Fruit fly (Drosophila melanogaster): ENCODE data around the gene okr.

Gene okr

DNA sequence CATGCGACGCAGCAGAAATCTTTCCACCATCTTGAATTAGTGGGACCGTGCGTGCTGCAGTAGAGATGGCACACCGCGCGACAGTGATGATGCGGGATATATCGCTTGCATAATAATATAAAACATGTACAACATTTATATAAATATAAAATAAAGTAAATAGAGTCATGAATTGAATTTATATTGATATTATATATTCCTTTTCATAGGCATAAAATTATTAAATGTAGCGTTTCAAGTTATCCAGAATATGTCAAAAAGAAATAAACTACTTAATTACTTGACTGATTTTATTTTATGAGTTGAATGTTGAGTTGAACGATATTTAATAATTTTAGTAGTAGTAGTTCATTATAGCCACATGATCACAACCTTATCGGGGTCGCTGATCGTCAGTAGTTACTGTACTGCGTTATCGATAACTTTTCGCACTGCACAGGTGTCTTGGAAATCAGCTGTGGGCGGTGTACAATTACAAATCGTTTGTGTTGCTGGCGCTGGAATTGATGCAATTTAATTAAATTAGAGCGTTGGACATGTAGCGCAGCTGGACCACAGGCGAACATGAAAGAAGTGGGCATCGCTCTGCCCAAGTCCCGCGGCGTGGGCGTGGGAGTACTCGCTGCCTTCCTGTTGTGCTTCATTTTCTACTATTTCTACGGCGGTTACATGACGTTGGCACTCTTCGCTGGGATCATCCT, 4.7 kb downstream of the okr start, which contains the start of the genes Chd1 and Bem46 (continued):
- TF ChIP-seq bbx (GFP tag; IDR thresholded peaks at IDR 0.05; ENCODE audit: partially characterized antibody): 0 out of 2 replicates have a peak, but pooled peaks have one; percentile 22
- TF ChIP-seq E2f2 (GFP tag; IDR thresholded peaks at IDR 0.05): peak; percentile 41; the same call in 1 of the 2 replicates
- peak; percentile 81 for TF ChIP-seq CG4328 (GFP tag; optimal IDR thresholded peaks at IDR 0.05)
- TF ChIP-seq Hr39 (optimal IDR thresholded peaks at IDR 0.05): no peak
- peak; percentile 47 for TF ChIP-seq salm (tag; optimal IDR thresholded peaks at IDR 0.05)
- TF ChIP-seq ewg (GFP tag; optimal IDR thresholded peaks at IDR 0.05): peak; percentile 77
- TF ChIP-seq CG16779 (GFP tag; IDR thresholded peaks at IDR 0.05): 0 out of 2 replicates have a peak, but pooled peaks have one; percentile 6
- peak; percentile 50 for TF ChIP-seq CG17802 (tag; optimal IDR thresholded peaks at IDR 0.05)
- peak; percentile 64; the same call in 1 of the 3 replicates for TF ChIP-seq CG7357 (GFP tag; IDR thresholded peaks at IDR 0.05)
- peak; percentile 69; the same call in 1 of the 3 replicates for TF ChIP-seq otp (GFP tag; IDR thresholded peaks at IDR 0.05)
- TF ChIP-seq sc (optimal IDR thresholded peaks at IDR 0.05): no peak
- TF ChIP-seq sc (GFP tag; optimal IDR thresholded peaks at IDR 0.05): no peak
- TF ChIP-seq fu2 (GFP tag; optimal IDR thresholded peaks at IDR 0.05): peak; percentile 75
- TF ChIP-seq pum (GFP tag; optimal IDR thresholded peaks at IDR 0.05): peak; percentile 72
- peak; percentile 15 for TF ChIP-seq mirr (GFP tag; optimal IDR thresholded peaks at IDR 0.05)
- TF ChIP-seq Bgb (GFP tag; IDR thresholded peaks at IDR 0.05; ENCODE audit: partially characterized antibody): no peak
- peak; percentile 23 for TF ChIP-seq Camta (GFP tag; optimal IDR thresholded peaks at IDR 0.05)
- peak; percentile 89 for TF ChIP-seq Dbx (GFP tag; IDR thresholded peaks at IDR 0.05)
- peak; percentile 72 for TF ChIP-seq CG10462 (GFP tag; optimal IDR thresholded peaks at IDR 0.05)
- peak; percentile 37 for TF ChIP-seq MTF-1 (GFP tag; optimal IDR thresholded peaks at IDR 0.05; ENCODE audit: borderline replicate concordance)
- no peak for TF ChIP-seq CG17568 (GFP tag; optimal IDR thresholded peaks at IDR 0.05)
- peak; percentile 93 for TF ChIP-seq Med (GFP tag)
- TF ChIP-seq gfzf (GFP tag; optimal IDR thresholded peaks at IDR 0.05): peak; percentile 38
- no peak for TF ChIP-seq CG11504 (tag; optimal IDR thresholded peaks at IDR 0.05)
- TF ChIP-seq CrebB (tag; optimal IDR thresholded peaks at IDR 0.05): peak; percentile 31
- peak; percentile 81 for TF ChIP-seq Oli (tag; optimal IDR thresholded peaks at IDR 0.05)
- TF ChIP-seq z (GFP tag; IDR thresholded peaks at IDR 0.05): no peak
- TF ChIP-seq CG7372 (GFP tag; IDR thresholded peaks at IDR 0.05): peak; percentile 78
- TF ChIP-seq CG5245 (GFP tag; optimal IDR thresholded peaks at IDR 0.05): peak; percentile 74
- TF ChIP-seq Sry-β (GFP tag; optimal IDR thresholded peaks at IDR 0.05): peak; percentile 96
- no peak for TF ChIP-seq CG8478 (optimal IDR thresholded peaks at IDR 0.05)
- no peak for TF ChIP-seq corto (GFP tag; optimal IDR thresholded peaks at IDR 0.05)
- peak; percentile 99 for TF ChIP-seq grau (tag; optimal IDR thresholded peaks at IDR 0.05)
- no peak for TF ChIP-seq CG42726 (GFP tag; IDR thresholded peaks at IDR 0.05; ENCODE audit: partially characterized antibody)
- TF ChIP-seq stc (GFP tag; IDR thresholded peaks at IDR 0.05): peak; percentile 35; the same call in 1 of the 2 replicates
- no peak; the same call in none of the 3 replicates for TF ChIP-seq jigr1 (GFP tag; IDR thresholded peaks at IDR 0.05)
- peak; percentile 88 for TF ChIP-seq CG18619 (GFP tag; optimal IDR thresholded peaks at IDR 0.05)
- TF ChIP-seq Hr78 (GFP tag; optimal IDR thresholded peaks at IDR 0.05): no peak
- peak; percentile 70 for TF ChIP-seq Max (GFP tag; optimal IDR thresholded peaks at IDR 0.05)
- peak; percentile 47 for TF ChIP-seq CG7271 (tag; optimal IDR thresholded peaks at IDR 0.05)
- no peak for TF ChIP-seq HmgD (GFP tag; optimal IDR thresholded peaks at IDR 0.05)
- TF ChIP-seq CG17359 (tag; optimal IDR thresholded peaks at IDR 0.05): peak; percentile 79
- TF ChIP-seq CG17385 (GFP tag; optimal IDR thresholded peaks at IDR 0.05): peak; percentile 76
- peak; percentile 50 for TF ChIP-seq slp2 (GFP tag; optimal IDR thresholded peaks at IDR 0.05)
- TF ChIP-seq kay (GFP tag; optimal IDR thresholded peaks at IDR 0.05): peak; percentile 72
- TF ChIP-seq tin (GFP tag; optimal IDR thresholded peaks at IDR 0.05): peak; percentile 87
- peak; percentile 76 for TF ChIP-seq CG11695 (GFP tag; IDR thresholded peaks at IDR 0.05)
- TF ChIP-seq Xbp1 (GFP tag; optimal IDR thresholded peaks at IDR 0.05): peak; percentile 91
- TF ChIP-seq CG15073 (GFP tag; optimal IDR thresholded peaks at IDR 0.05): no peak
- TF ChIP-seq gsb (GFP tag; IDR thresholded peaks at IDR 0.05): peak; percentile 42; the same call in 1 of the 2 replicates
